Worm (Caenorhabditis elegans) whole organism, mixed stage, embryonic: Measurements from ENCODE around the gene F38H4.5.

Experiments
- M03D4.4 ChIP-seq: sonication (generic microtip); optimal IDR thresholded peaks from 2 replicates; lab custom pipeline; 2017; ENCODE audit warnings: mild to moderate bottlenecking, missing genetic modification characterization, missing compliant biosample characterization
- bed-3 ChIP-seq: fragments of 200-800 bp; sonication (Bioruptor generic); optimal IDR thresholded peaks from 3 replicates; lab custom pipeline; 2018; ENCODE audit warnings: mild to moderate bottlenecking, missing genetic modification characterization, moderate library complexity, missing compliant biosample characterization
- blmp-1 ChIP-seq: fragments of 150-350 bp; optimal IDR thresholded peaks from 2 replicates; lab custom pipeline; 2014; ENCODE audit warnings: missing biosample characterization, missing genetic modification characterization
- ceh-39 ChIP-seq: fragments of 150-350 bp; optimal IDR thresholded peaks from 2 replicates; lab custom pipeline; 2014; ENCODE audit warnings: missing biosample characterization, missing genetic modification characterization
- ceh-43 ChIP-seq: fragments of 200-800 bp; sonication (Bioruptor generic); optimal IDR thresholded peaks from 2 replicates; lab custom pipeline; 2018; ENCODE audit warnings: mild to moderate bottlenecking, missing genetic modification characterization, moderate library complexity, missing compliant biosample characterization
- ceh-83 ChIP-seq: fragments of 200-800 bp; sonication (Bioruptor generic); optimal IDR thresholded peaks from 2 replicates; lab custom pipeline; 2018; ENCODE audit warnings: mild to moderate bottlenecking, missing genetic modification characterization, missing compliant biosample characterization
- ces-1 ChIP-seq: fragments of 150-350 bp; optimal IDR thresholded peaks from 2 replicates; lab custom pipeline; 2014; ENCODE audit warnings: missing biosample characterization, missing genetic modification reagents, missing genetic modification characterization
- drap-1 ChIP-seq: fragments of 200-800 bp; sonication (Bioruptor generic); optimal IDR thresholded peaks from 3 replicates; lab custom pipeline; 2018; ENCODE audit warnings: mild to moderate bottlenecking, missing genetic modification characterization, missing compliant biosample characterization
- elt-1 ChIP-seq: sonication (generic microtip); optimal IDR thresholded peaks from 2 replicates; lab custom pipeline; 2017; ENCODE audit warnings: missing genetic modification characterization, mild to moderate bottlenecking, missing compliant biosample characterization, antibody characterized with exemption, moderate library complexity, borderline replicate concordance; ENCODE audit not compliant: insufficient read depth
- elt-3 ChIP-seq: fragments of 150-350 bp; optimal IDR thresholded peaks from 2 replicates; lab custom pipeline; 2014; ENCODE audit warnings: missing biosample characterization, missing genetic modification characterization
- flh-1 ChIP-seq: fragments of 200-800 bp; sonication (Bioruptor generic); optimal IDR thresholded peaks from 2 replicates; lab custom pipeline; 2018; ENCODE audit warnings: mild to moderate bottlenecking, missing genetic modification characterization, moderate library complexity, missing compliant biosample characterization
- ham-2 ChIP-seq: fragments of 200-800 bp; sonication (Bioruptor generic); optimal IDR thresholded peaks from 2 replicates; lab custom pipeline; 2018; ENCODE audit warnings: mild to moderate bottlenecking, missing genetic modification characterization, missing compliant biosample characterization
- hlh-1 ChIP-seq: fragments of 150-350 bp; optimal IDR thresholded peaks from 2 replicates; lab custom pipeline; 2014; ENCODE audit warnings: missing biosample characterization, missing genetic modification reagents, missing genetic modification characterization
- lin-13 ChIP-seq: fragments of 150-350 bp; optimal IDR thresholded peaks from 2 replicates; lab custom pipeline; 2014; ENCODE audit warnings: missing biosample characterization, missing genetic modification characterization
- lsy-2 ChIP-seq: fragments of 150-350 bp; optimal IDR thresholded peaks from 2 replicates; lab custom pipeline; 2014; ENCODE audit warnings: missing biosample characterization, missing genetic modification characterization
- mep-1 ChIP-seq: fragments of 150-350 bp; optimal IDR thresholded peaks from 2 replicates; lab custom pipeline; 2017; ENCODE audit warnings: missing biosample characterization, missing genetic modification reagents, missing genetic modification characterization, inconsistent platforms
- mls-2 ChIP-seq: sonication (generic microtip); optimal IDR thresholded peaks from 2 replicates; lab custom pipeline; 2016; ENCODE audit warnings: mild to moderate bottlenecking, missing genetic modification characterization, moderate library complexity, missing compliant biosample characterization
- nhr-12 ChIP-seq: fragments of 150-350 bp; optimal IDR thresholded peaks from 2 replicates; lab custom pipeline; 2014; ENCODE audit warnings: missing biosample characterization, missing genetic modification characterization
- nhr-2 ChIP-seq: fragments of 150-350 bp; optimal IDR thresholded peaks from 2 replicates; lab custom pipeline; 2014; ENCODE audit warnings: missing biosample characterization, missing genetic modification characterization
- nhr-237 ChIP-seq: fragments of 150-350 bp; optimal IDR thresholded peaks from 2 replicates; lab custom pipeline; 2014; ENCODE audit warnings: missing biosample characterization, missing genetic modification characterization
- nhr-76 ChIP-seq: sonication (generic microtip); optimal IDR thresholded peaks from 2 replicates; lab custom pipeline; 2017; ENCODE audit warnings: missing biosample characterization, missing genetic modification characterization
- pha-4 ChIP-seq: fragments of 150-350 bp; optimal IDR thresholded peaks from 2 replicates; lab custom pipeline; 2018; ENCODE audit warnings: missing biosample characterization, missing genetic modification reagents, missing genetic modification characterization
- sem-2 ChIP-seq: fragments of 200-800 bp; sonication (Bioruptor generic); optimal IDR thresholded peaks from 2 replicates; lab custom pipeline; 2018; ENCODE audit warnings: mild to moderate bottlenecking, missing genetic modification characterization, missing compliant biosample characterization
- sptf-1 ChIP-seq: sonication (generic microtip); optimal IDR thresholded peaks from 2 replicates; lab custom pipeline; 2017; ENCODE audit warnings: mild to moderate bottlenecking, missing genetic modification characterization, moderate library complexity, missing compliant biosample characterization
- tbx-8 ChIP-seq: fragments of 200-800 bp; sonication (Bioruptor generic); optimal IDR thresholded peaks from 2 replicates; lab custom pipeline; 2018; ENCODE audit warnings: mild to moderate bottlenecking, missing genetic modification characterization, moderate library complexity, missing compliant biosample characterization
- unc-120 ChIP-seq: sonication (generic microtip); optimal IDR thresholded peaks from 2 replicates; lab custom pipeline; 2017; ENCODE audit warnings: missing genetic modification characterization, missing compliant biosample characterization; ENCODE audit not compliant: poor library complexity, severe bottlenecking
- unc-39 ChIP-seq: fragments of 150-350 bp; optimal IDR thresholded peaks from 2 replicates; lab custom pipeline; 2014; ENCODE audit warnings: missing biosample characterization, missing genetic modification characterization
- unc-62 ChIP-seq: fragments of 150-350 bp; optimal IDR thresholded peaks from 2 replicates; lab custom pipeline; 2014; ENCODE audit warnings: missing biosample characterization, missing genetic modification reagents, missing genetic modification characterization
- zip-8 ChIP-seq: fragments of 150-350 bp; optimal IDR thresholded peaks from 2 replicates; lab custom pipeline; 2014; ENCODE audit warnings: missing biosample characterization, missing genetic modification characterization
- ztf-11 ChIP-seq: fragments of 150-350 bp; optimal IDR thresholded peaks from 2 replicates; lab custom pipeline; 2014; ENCODE audit warnings: missing biosample characterization, missing genetic modification characterization

The F38H4.5 gene

ce11 chrIV:11847771-11848312 lies 4.1 kb upstream of the F38H4.5 start, which contains the start of the genes F38H4.6 and F38H4.4:
Gene F38H4.6 (minus strand): TSS chrIV:11847871.
Gene F38H4.4 (plus strand): TSS chrIV:11848262.
- TF ChIP-seq blmp-1 (no peak), elt-3 (no peak), drap-1 (GFP tag; lab: Kevin White, UChicago) (no peak), sem-2 (GFP tag; lab: Kevin White, UChicago) (no peak)

DNA sequence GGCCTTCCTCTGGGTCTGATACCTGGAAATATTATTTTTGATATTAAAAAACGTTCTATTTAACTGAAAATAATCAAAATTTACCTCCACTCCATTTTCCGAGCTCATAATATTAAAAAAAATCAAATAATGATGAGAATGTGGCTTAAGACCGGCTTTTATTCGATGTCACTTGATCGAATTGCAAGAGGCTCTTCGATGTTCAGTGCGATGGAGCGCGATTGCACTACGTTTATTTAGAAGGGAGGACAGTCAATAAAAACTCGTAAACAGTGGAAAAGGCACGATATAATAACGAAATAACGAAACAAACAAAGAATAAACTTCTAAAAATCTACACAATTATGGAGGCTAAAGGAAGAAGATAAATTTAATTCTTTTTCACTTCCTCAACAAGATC lies 2.8 kb downstream of the F38H4.5 start, which contains the start of gene tag-30:
TSS of gene tag-30 (minus strand) at position 383 of the 400 bp plus-strand sequence.
- TF ChIP-seq nhr-76 (tag; lab: Kevin White, UChicago): no peak
- TF ChIP-seq ham-2 (GFP tag; lab: Kevin White, UChicago): no peak
- TF ChIP-seq ztf-11 (tag; lab: Kevin White, UChicago): no peak
- no peak for TF ChIP-seq flh-1 (GFP tag; lab: Kevin White, UChicago)
- TF ChIP-seq ceh-43 (GFP tag; lab: Kevin White, UChicago): no peak
- TF ChIP-seq nhr-237 (tag; lab: Kevin White, UChicago): no peak
- TF ChIP-seq drap-1 (GFP tag; lab: Kevin White, UChicago): peak; percentile 8
- no peak for TF ChIP-seq blmp-1
- TF ChIP-seq ceh-39 (tag; lab: Kevin White, UChicago): peak; percentile 34
- TF ChIP-seq tbx-8 (GFP tag; lab: Kevin White, UChicago): no peak
- no peak for TF ChIP-seq nhr-2
- TF ChIP-seq mep-1 (tag; lab: Kevin White, UChicago): peak; percentile 60
- TF ChIP-seq sptf-1 (tag; lab: Kevin White, UChicago): peak; percentile 24
- no peak for TF ChIP-seq elt-3
- TF ChIP-seq ces-1 (GFP tag; lab: Kevin White, UChicago): peak; percentile 75
- TF ChIP-seq lsy-2: peak; percentile 2
- TF ChIP-seq pha-4 (tag; lab: Kevin White, UChicago): peak; percentile 81
- no peak for TF ChIP-seq unc-120 (tag; lab: Kevin White, UChicago)
- peak; percentile 29 for TF ChIP-seq hlh-1 (tag; lab: Kevin White, UChicago)

DNA sequence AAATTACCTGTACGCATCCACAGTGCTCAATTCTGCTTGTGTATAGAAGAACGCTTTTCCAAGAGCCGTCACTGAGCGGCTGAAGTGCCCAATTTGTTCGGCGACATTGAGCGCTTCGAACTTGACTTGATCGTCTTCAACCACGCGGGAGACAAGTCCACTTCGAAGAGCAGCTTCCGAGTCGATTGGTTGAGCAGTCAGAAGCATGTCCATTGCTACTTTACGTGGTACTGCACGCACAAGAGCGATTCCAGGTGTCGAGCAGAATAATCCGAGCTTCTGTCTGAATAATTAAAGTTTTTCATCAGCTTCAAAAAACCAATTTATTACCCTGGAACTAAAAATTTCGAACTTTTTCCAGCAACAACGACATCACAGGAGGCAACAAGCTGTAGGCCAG lies 3.4 kb downstream of the F38H4.5 start:
- TF ChIP-seq nhr-12 (tag; lab: Kevin White, UChicago) (no peak), ztf-11 (tag; lab: Kevin White, UChicago) (no peak), flh-1 (GFP tag; lab: Kevin White, UChicago) (no peak), elt-1 (tag; lab: Kevin White, UChicago) (no peak), lsy-2 (no peak), blmp-1 (no peak), sem-2 (GFP tag; lab: Kevin White, UChicago) (no peak), mls-2 (tag; lab: Kevin White, UChicago) (no peak), unc-39 (tag; lab: Kevin White, UChicago) (no peak), ceh-43 (GFP tag; lab: Kevin White, UChicago) (no peak), ceh-83 (GFP tag; lab: Kevin White, UChicago) (no peak), unc-120 (tag; lab: Kevin White, UChicago) (no peak), lin-13 (tag; lab: Kevin White, UChicago) (no peak), tbx-8 (GFP tag; lab: Kevin White, UChicago) (no peak), pha-4 (tag; lab: Kevin White, UChicago) (no peak)
- TF ChIP-seq, all 35 proteins: peak for 0

DNA sequence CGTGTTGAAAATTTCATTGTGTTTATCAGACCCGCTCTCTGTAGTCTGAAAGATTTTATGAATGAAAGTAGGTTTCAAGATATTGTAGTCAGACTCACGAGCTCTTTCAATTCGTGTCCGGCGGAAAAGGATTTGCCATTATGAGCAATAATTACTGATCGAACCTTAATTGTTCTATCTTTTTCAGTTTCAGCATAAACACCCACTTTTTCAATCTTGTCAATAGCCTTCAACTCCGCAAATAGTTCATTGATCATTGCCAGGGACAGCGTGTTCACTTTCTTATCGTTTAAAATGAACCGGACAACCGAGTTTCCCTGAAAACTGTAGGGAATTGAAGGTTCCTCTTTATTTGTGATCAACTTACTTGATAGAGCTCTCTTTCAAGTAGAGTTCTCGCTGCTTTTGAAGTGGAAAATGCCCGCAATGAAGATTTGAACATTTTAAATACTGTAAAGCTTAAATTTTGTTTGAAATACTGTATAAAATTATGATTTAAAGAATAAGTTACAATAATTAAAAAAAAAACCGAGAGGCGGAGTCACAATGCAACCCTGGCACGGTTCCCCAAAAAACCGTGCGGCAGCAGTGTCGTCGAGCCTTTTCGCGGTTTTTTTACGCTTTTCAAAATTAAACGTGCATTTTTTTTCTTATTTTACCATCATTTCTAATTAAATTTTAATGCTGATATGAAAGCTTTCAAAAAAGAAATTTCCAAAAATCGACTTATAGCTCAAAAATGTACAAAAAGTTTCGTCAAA lies 4.1 kb downstream of the F38H4.5 start, which contains the start of gene ech-2:
TSS of gene ech-2 (minus strand) at position 452 of the 761 bp plus-strand sequence.
- TF ChIP-seq hlh-1 (tag; lab: Kevin White, UChicago) (peak; percentile 27), sem-2 (GFP tag; lab: Kevin White, UChicago) (no peak), lsy-2 (peak; percentile 4), mep-1 (tag; lab: Kevin White, UChicago) (peak; percentile 60)

ce11 chrIV:11857159-11857565 lies 5.2 kb downstream of the F38H4.5 start:
- peak; percentile 79 for TF ChIP-seq hlh-1 (tag; lab: Kevin White, UChicago)
- TF ChIP-seq zip-8 (tag; lab: Kevin White, UChicago): no peak
- TF ChIP-seq M03D4.4: peak; percentile 59
- TF ChIP-seq drap-1 (GFP tag; lab: Kevin White, UChicago): peak; percentile 35
- TF ChIP-seq unc-120 (tag; lab: Kevin White, UChicago): peak; percentile 87
- TF ChIP-seq lsy-2: peak; percentile 67
- peak; percentile 67 for TF ChIP-seq lin-13 (tag; lab: Kevin White, UChicago)
- TF ChIP-seq tbx-8 (GFP tag; lab: Kevin White, UChicago): no peak
- TF ChIP-seq ces-1 (GFP tag; lab: Kevin White, UChicago): peak; percentile 69
- peak; percentile 62 for TF ChIP-seq unc-62 (GFP tag; lab: Kevin White, UChicago)
- no peak for TF ChIP-seq nhr-76 (tag; lab: Kevin White, UChicago)
- no peak for TF ChIP-seq nhr-2
- peak; percentile 54 for TF ChIP-seq mep-1 (tag; lab: Kevin White, UChicago)
- TF ChIP-seq pha-4 (tag; lab: Kevin White, UChicago): peak; percentile 75
- TF ChIP-seq ztf-11 (tag; lab: Kevin White, UChicago): peak; percentile 37
- TF ChIP-seq mls-2 (tag; lab: Kevin White, UChicago): peak; percentile 28
- peak; percentile 0 for TF ChIP-seq bed-3
- peak; percentile 92 for TF ChIP-seq ham-2 (GFP tag; lab: Kevin White, UChicago)
- peak; percentile 19 for TF ChIP-seq sptf-1 (tag; lab: Kevin White, UChicago)
- TF ChIP-seq, all 35 proteins: peak for 15
